Fruit fly (Drosophila melanogaster) whole organism, embryonic: Measurements from ENCODE around the gene Prdm13.

Experiments used
- Atf3 ChIP-seq: fragments of 200-800 bp; sonication (Bioruptor generic); optimal IDR thresholded peaks from 3 replicates; lab custom pipeline; 2016; ENCODE audit warnings: missing biosample characterization, missing genetic modification characterization
- B-H1 ChIP-seq: fragments of 200-800 bp; sonication (Bioruptor generic); IDR thresholded peaks from 3 replicates; pipeline ENCODE4 v1.3.6; 2022; ENCODE audit warnings: missing biosample characterization, missing genetic modification characterization
- CG11504 ChIP-seq: fragments of 200-800 bp; sonication (Bioruptor generic); optimal IDR thresholded peaks from 3 replicates; lab custom pipeline; 2019; ENCODE audit warnings: missing biosample characterization, mild to moderate bottlenecking, missing genetic modification characterization, moderate library complexity
- CG11696 ChIP-seq: fragments of 200-800 bp; sonication (Bioruptor generic); IDR thresholded peaks from 2 replicates; pipeline ENCODE4 v1.3.6; 2022; ENCODE audit warnings: missing biosample characterization, missing genetic modification characterization
- CG12071 ChIP-seq: fragments of 200-800 bp; sonication (Bioruptor generic); optimal IDR thresholded peaks from 3 replicates; lab custom pipeline; 2018; ENCODE audit warnings: missing biosample characterization, mild to moderate bottlenecking, missing genetic modification characterization
- CG14441 ChIP-seq: fragments of 200-800 bp; sonication (Bioruptor generic); IDR thresholded peaks from 2 replicates; pipeline ENCODE4 v1.3.6; 2022; ENCODE audit warnings: missing biosample characterization, missing genetic modification characterization
- CG14965 ChIP-seq: fragments of 200-800 bp; sonication (Bioruptor generic); optimal IDR thresholded peaks from 2 replicates; lab custom pipeline; 2016; ENCODE audit warnings: missing biosample characterization, missing genetic modification characterization, borderline replicate concordance
- CG1602 ChIP-seq: fragments of 200-800 bp; sonication (Bioruptor generic); optimal IDR thresholded peaks from 3 replicates; lab custom pipeline; 2016; ENCODE audit warnings: missing biosample characterization, missing genetic modification characterization
- CG1647 ChIP-seq: fragments of 200-800 bp; sonication (Bioruptor generic); optimal IDR thresholded peaks from 3 replicates; lab custom pipeline; 2016; ENCODE audit warnings: missing biosample characterization, missing genetic modification characterization
- CG17186 ChIP-seq: fragments of 200-800 bp; sonication (Bioruptor generic); optimal IDR thresholded peaks from 3 replicates; lab custom pipeline; 2017; ENCODE audit warnings: missing biosample characterization, missing genetic modification reagents, missing genetic modification characterization
- CG18476 ChIP-seq: fragments of 200-800 bp; sonication (Bioruptor generic); optimal IDR thresholded peaks from 2 replicates; lab custom pipeline; 2016; ENCODE audit warnings: missing biosample characterization, mild to moderate bottlenecking, missing genetic modification characterization
- CG18764 ChIP-seq: fragments of 200-800 bp; sonication (Bioruptor generic); optimal IDR thresholded peaks from 3 replicates; lab custom pipeline; 2016; ENCODE audit warnings: missing biosample characterization, missing genetic modification characterization
- CG30431 ChIP-seq: fragments of 200-800 bp; sonication (Bioruptor generic); optimal IDR thresholded peaks from 2 replicates; lab custom pipeline; 2017; ENCODE audit warnings: missing biosample characterization, missing genetic modification characterization
- CG3281 ChIP-seq: fragments of 200-800 bp; sonication (Bioruptor generic); optimal IDR thresholded peaks from 3 replicates; lab custom pipeline; 2017; ENCODE audit warnings: missing biosample characterization, mild to moderate bottlenecking, missing genetic modification characterization
- CG4360 ChIP-seq: fragments of 200-800 bp; sonication (Bioruptor generic); IDR thresholded peaks from 2 replicates; pipeline ENCODE4 v1.3.6; 2022; ENCODE audit warnings: missing biosample characterization, missing genetic modification characterization
- CG5953 ChIP-seq: fragments of 200-800 bp; sonication (Bioruptor generic); IDR thresholded peaks from 2 replicates; pipeline ENCODE4 v1.3.6; 2022; ENCODE audit warnings: missing biosample characterization, missing genetic modification characterization
- CG6854 ChIP-seq: fragments of 200-800 bp; sonication (Bioruptor generic); optimal IDR thresholded peaks from 3 replicates; lab custom pipeline; 2017; ENCODE audit warnings: missing biosample characterization, mild to moderate bottlenecking, missing genetic modification characterization
- CG7745 ChIP-seq: fragments of 200-800 bp; sonication (Bioruptor generic); optimal IDR thresholded peaks from 2 replicates; lab custom pipeline; 2018; ENCODE audit warnings: missing biosample characterization, mild to moderate bottlenecking, missing genetic modification characterization, moderate library complexity
- CG8281 ChIP-seq: fragments of 200-800 bp; sonication (Bioruptor generic); optimal IDR thresholded peaks from 2 replicates; lab custom pipeline; 2018; ENCODE audit warnings: missing biosample characterization, mild to moderate bottlenecking, missing genetic modification characterization, moderate library complexity
- CG9215 ChIP-seq: fragments of 200-800 bp; sonication (Bioruptor generic); IDR thresholded peaks from 2 replicates; pipeline ENCODE4 v1.3.6; 2022; ENCODE audit warnings: missing biosample characterization, missing genetic modification characterization
- ERR ChIP-seq: fragments of 200-800 bp; sonication (Bioruptor generic); optimal IDR thresholded peaks from 2 replicates; lab custom pipeline; 2016; ENCODE audit warnings: missing biosample characterization, missing genetic modification characterization
- Fer2 ChIP-seq: fragments of 200-800 bp; sonication (Bioruptor generic); optimal IDR thresholded peaks from 2 replicates; lab custom pipeline; 2018; ENCODE audit warnings: missing biosample characterization, mild to moderate bottlenecking, missing genetic modification characterization, moderate library complexity
- Gsc ChIP-seq: fragments of 200-800 bp; sonication (Bioruptor generic); IDR thresholded peaks from 2 replicates; pipeline ENCODE4 v1.3.6; 2022; ENCODE audit warnings: missing biosample characterization, missing genetic modification characterization
- HLH3B ChIP-seq: fragments of 200-800 bp; sonication (Bioruptor generic); IDR thresholded peaks from 2 replicates; pipeline ENCODE4 v1.3.6; 2022; ENCODE audit warnings: missing biosample characterization, missing genetic modification characterization
- Hr39 ChIP-seq: fragments of >200 bp; optimal IDR thresholded peaks from 2 replicates; lab custom pipeline; 2017
- Lim3 ChIP-seq: fragments of 200-800 bp; sonication (Bioruptor generic); IDR thresholded peaks from 2 replicates; pipeline ENCODE4 v1.3.6; 2022; ENCODE audit warnings: missing biosample characterization, missing genetic modification characterization
- Mes4 ChIP-seq: fragments of 200-800 bp; sonication (Bioruptor generic); optimal IDR thresholded peaks from 2 replicates; lab custom pipeline; 2016; ENCODE audit warnings: missing biosample characterization, missing genetic modification characterization
- Rfx ChIP-seq: fragments of 200-800 bp; sonication (Bioruptor generic); IDR thresholded peaks from 2 replicates; pipeline ENCODE4 v1.3.6; 2022; ENCODE audit warnings: missing biosample characterization, missing genetic modification characterization
- Ssrp ChIP-seq: fragments of 200-800 bp; sonication (Bioruptor generic); optimal IDR thresholded peaks from 2 replicates; lab custom pipeline; 2018; ENCODE audit warnings: missing biosample characterization, mild to moderate bottlenecking, missing genetic modification characterization, moderate library complexity
- Trl ChIP-seq, 3 experiments: fragments of >200 bp in 2 of 3; fragments of 200-800 bp in 1 of 3; sonication (Bioruptor generic) in 1 of 3; optimal IDR thresholded peaks; 2 replicates in 1 of 3; 3 replicates in 2 of 3; lab custom pipeline; 2016 to 2017; ENCODE audit warnings: missing biosample characterization in 1 of 3, missing genetic modification characterization in 1 of 3
- aop ChIP-seq: fragments of 200-800 bp; sonication (Bioruptor generic); IDR thresholded peaks from 2 replicates; pipeline ENCODE4 v1.3.6; 2022; ENCODE audit warnings: missing biosample characterization, missing genetic modification characterization
- bigmax ChIP-seq: fragments of 200-800 bp; sonication (Bioruptor generic); optimal IDR thresholded peaks from 2 replicates; lab custom pipeline; 2018; ENCODE audit warnings: missing biosample characterization, mild to moderate bottlenecking, missing genetic modification characterization
- bowl ChIP-seq: fragments of 200-800 bp; sonication (Bioruptor generic); IDR thresholded peaks from 2 replicates; pipeline ENCODE4 v1.3.6; 2022; ENCODE audit warnings: missing biosample characterization, missing genetic modification characterization
- cato ChIP-seq: fragments of 200-800 bp; sonication (Bioruptor generic); optimal IDR thresholded peaks from 2 replicates; lab custom pipeline; 2016; ENCODE audit warnings: missing biosample characterization, missing genetic modification characterization, borderline replicate concordance
- dmrt99B ChIP-seq: fragments of 200-800 bp; sonication (Bioruptor generic); optimal IDR thresholded peaks from 2 replicates; lab custom pipeline; 2018; ENCODE audit warnings: missing biosample characterization, mild to moderate bottlenecking, missing genetic modification characterization, moderate library complexity
- ems ChIP-seq: fragments of 200-800 bp; sonication (Bioruptor generic); optimal IDR thresholded peaks from 3 replicates; lab custom pipeline; 2016; ENCODE audit warnings: missing biosample characterization, missing genetic modification characterization
- en ChIP-seq: fragments of 200-800 bp; sonication (Bioruptor generic); optimal IDR thresholded peaks from 2 replicates; lab custom pipeline; 2016; ENCODE audit warnings: missing biosample characterization, missing genetic modification characterization
- esg ChIP-seq: fragments of 200-800 bp; sonication (Bioruptor generic); conservative IDR thresholded peaks from 2 replicates; pipeline ENCODE4 v1.3.6; 2022; ENCODE audit warnings: missing biosample characterization, missing genetic modification characterization
- fd64A ChIP-seq: fragments of 200-800 bp; sonication (Bioruptor generic); optimal IDR thresholded peaks from 3 replicates; lab custom pipeline; 2018; ENCODE audit warnings: missing biosample characterization, mild to moderate bottlenecking, missing genetic modification characterization
- ham ChIP-seq: fragments of 200-800 bp; sonication (Bioruptor generic); IDR thresholded peaks from 2 replicates; pipeline ENCODE4 v1.3.6; 2022; ENCODE audit warnings: missing biosample characterization, missing genetic modification characterization
- ind ChIP-seq: fragments of 200-800 bp; sonication (Bioruptor generic); optimal IDR thresholded peaks from 3 replicates; lab custom pipeline; 2016; ENCODE audit warnings: missing biosample characterization, missing genetic modification characterization
- luna ChIP-seq: fragments of 200-800 bp; sonication (Bioruptor generic); optimal IDR thresholded peaks from 2 replicates; lab custom pipeline; 2016; ENCODE audit warnings: missing biosample characterization, missing genetic modification characterization
- mam ChIP-seq: fragments of 200-800 bp; sonication (Bioruptor generic); optimal IDR thresholded peaks from 3 replicates; lab custom pipeline; 2016; ENCODE audit warnings: missing biosample characterization, missing genetic modification characterization
- mirr ChIP-seq: fragments of 200-800 bp; sonication (Bioruptor generic); optimal IDR thresholded peaks from 3 replicates; lab custom pipeline; 2018; ENCODE audit warnings: missing biosample characterization, mild to moderate bottlenecking, missing genetic modification characterization
- nau ChIP-seq: fragments of 200-800 bp; sonication (Bioruptor generic); optimal IDR thresholded peaks from 3 replicates; lab custom pipeline; 2017; ENCODE audit warnings: missing biosample characterization, mild to moderate bottlenecking, missing genetic modification characterization, missing genetic modification reagents
- nom ChIP-seq: fragments of 200-800 bp; sonication (Bioruptor generic); optimal IDR thresholded peaks from 2 replicates; lab custom pipeline; 2017; ENCODE audit warnings: missing biosample characterization, missing genetic modification characterization, mild to moderate bottlenecking, moderate library complexity, missing genetic modification reagents
- sc ChIP-seq, 3 experiments: fragments of >200 bp in 2 of 3; fragments of 200-800 bp in 1 of 3; sonication (Bioruptor generic) in 1 of 3; optimal IDR thresholded peaks; 2 replicates in 2 of 3; 3 replicates in 1 of 3; lab custom pipeline; 2017; ENCODE audit warnings: mild to moderate bottlenecking in 1 of 3, missing biosample characterization in 1 of 3, missing genetic modification characterization in 1 of 3, missing genetic modification reagents in 1 of 3
- slbo ChIP-seq: fragments of 200-800 bp; sonication (Bioruptor generic); IDR thresholded peaks from 2 replicates; pipeline ENCODE4 v1.3.6; 2022; ENCODE audit warnings: missing biosample characterization, missing genetic modification characterization
- slp2 ChIP-seq: fragments of 200-800 bp; sonication (Bioruptor generic); optimal IDR thresholded peaks from 2 replicates; lab custom pipeline; 2016; ENCODE audit warnings: missing biosample characterization, missing genetic modification characterization
- twi ChIP-seq: fragments of 200-800 bp; optimal IDR thresholded peaks from 2 replicates; lab custom pipeline; 2019; ENCODE audit warnings: missing biosample characterization, mild to moderate bottlenecking, missing genetic modification characterization, moderate library complexity
- tx ChIP-seq: fragments of 200-800 bp; sonication (Bioruptor generic); optimal IDR thresholded peaks from 2 replicates; lab custom pipeline; 2016; ENCODE audit warnings: missing biosample characterization, missing genetic modification characterization

The Prdm13 gene

dm6 chr3L:6181776-6182175, 18.8 kb downstream of the Prdm13 start, which contains the start of gene CG10274 (continued):
- TF ChIP-seq CG12071 (GFP tag; lab: Kevin White, UChicago), result no peak
- peak; percentile 61 for TF ChIP-seq slp2 (GFP tag; lab: Kevin White, UChicago)
- no peak for TF ChIP-seq Gsc (GFP tag; lab: Robert Waterston, UW)
- no peak for TF ChIP-seq Lim3 (GFP tag; lab: Robert Waterston, UW)
- TF ChIP-seq bigmax, result no peak
- TF ChIP-seq Trl (optimal IDR thresholded peaks at IDR 0.05; lab: Kevin White, UChicago), result no peak
- TF ChIP-seq Trl (GFP tag; optimal IDR thresholded peaks at IDR 0.05; lab: Kevin White, UChicago), result peak; percentile 71
- TF ChIP-seq fd64A, result no peak
- TF ChIP-seq cato, result peak; percentile 56
- no peak for TF ChIP-seq CG11696
- peak; percentile 59 for TF ChIP-seq Atf3 (GFP tag; lab: Kevin White, UChicago)
- TF ChIP-seq nom (GFP tag; lab: Kevin White, UChicago), result no peak
- peak; percentile 61 for TF ChIP-seq CG14441 (GFP tag; lab: Robert Waterston, UW)
- no peak for TF ChIP-seq CG4360
- TF ChIP-seq CG1602 (GFP tag; lab: Kevin White, UChicago), result peak; percentile 71
- TF ChIP-seq ind (GFP tag; lab: Kevin White, UChicago), result peak; percentile 83
- TF ChIP-seq en (GFP tag; lab: Kevin White, UChicago), result no peak
- TF ChIP-seq luna (GFP tag; lab: Kevin White, UChicago), result peak; percentile 65
- peak; percentile 45 for TF ChIP-seq tx (GFP tag; lab: Kevin White, UChicago)
- no peak for TF ChIP-seq nau
- peak; percentile 77 for TF ChIP-seq CG9215
- peak; percentile 64 for TF ChIP-seq ems
- no peak for TF ChIP-seq ham (GFP tag; lab: Robert Waterston, UW)
- TF ChIP-seq Mes4 (GFP tag; lab: Kevin White, UChicago), result peak; percentile 55
- peak; percentile 80 for TF ChIP-seq Ssrp (tag; lab: Kevin White, UChicago)
- peak; percentile 84 for TF ChIP-seq slbo (GFP tag; lab: Robert Waterston, UW)
- TF ChIP-seq Fer2 (tag; lab: Kevin White, UChicago), result peak; percentile 72
- TF ChIP-seq CG6854 (GFP tag; lab: Kevin White, UChicago), result no peak
- TF ChIP-seq dmrt99B, result no peak
- peak; percentile 70 for TF ChIP-seq twi (tag; lab: Kevin White, UChicago)
- TF ChIP-seq aop (GFP tag; lab: Robert Waterston, UW), result no peak
- TF ChIP-seq esg (GFP tag; lab: Robert Waterston, UW), result peak; percentile 54; the same call in 1 of the 2 replicates
- TF ChIP-seq Rfx (GFP tag; lab: Robert Waterston, UW), result peak; percentile 86
- TF ChIP-seq mam (GFP tag; lab: Kevin White, UChicago), result peak; percentile 80
- peak; percentile 72 for TF ChIP-seq CG18764 (GFP tag; lab: Kevin White, UChicago)
- TF ChIP-seq CG8281 (tag; lab: Kevin White, UChicago), result no peak
- no peak for TF ChIP-seq CG7745 (tag; lab: Kevin White, UChicago)
- no peak for TF ChIP-seq CG11504 (tag; lab: Kevin White, UChicago)
- no peak for TF ChIP-seq bowl
- no peak for TF ChIP-seq Hr39 (lab: Kevin White, UChicago)
- TF ChIP-seq CG18476, result peak; percentile 44
- peak; percentile 67 for TF ChIP-seq CG1647 (GFP tag; lab: Kevin White, UChicago)
- no peak for TF ChIP-seq mirr (GFP tag; lab: Kevin White, UChicago)
- no peak for TF ChIP-seq CG3281 (GFP tag; lab: Kevin White, UChicago)
- TF ChIP-seq sc (optimal IDR thresholded peaks at IDR 0.05; lab: Kevin White, UChicago), result no peak
- TF ChIP-seq sc (GFP tag; optimal IDR thresholded peaks at IDR 0.05; lab: Kevin White, UChicago), result peak; percentile 29
- TF ChIP-seq CG14965, result no peak
- TF ChIP-seq ERR (GFP tag; lab: Kevin White, UChicago), result no peak
- peak; percentile 44; the same call in 2 of the 3 replicates for TF ChIP-seq B-H1
- no peak for TF ChIP-seq CG5953 (GFP tag; lab: Robert Waterston, UW)
- peak; percentile 16 for TF ChIP-seq CG30431 (GFP tag; lab: Kevin White, UChicago)
- TF ChIP-seq HLH3B (GFP tag; lab: Robert Waterston, UW), result peak; percentile 65
- TF ChIP-seq CG17186 (GFP tag; lab: Kevin White, UChicago), result peak; percentile 66
